Worm (Caenorhabditis elegans): ENCODE measurements around the gene Y51A2D.13.

Y51A2D.13 gene

DNA sequence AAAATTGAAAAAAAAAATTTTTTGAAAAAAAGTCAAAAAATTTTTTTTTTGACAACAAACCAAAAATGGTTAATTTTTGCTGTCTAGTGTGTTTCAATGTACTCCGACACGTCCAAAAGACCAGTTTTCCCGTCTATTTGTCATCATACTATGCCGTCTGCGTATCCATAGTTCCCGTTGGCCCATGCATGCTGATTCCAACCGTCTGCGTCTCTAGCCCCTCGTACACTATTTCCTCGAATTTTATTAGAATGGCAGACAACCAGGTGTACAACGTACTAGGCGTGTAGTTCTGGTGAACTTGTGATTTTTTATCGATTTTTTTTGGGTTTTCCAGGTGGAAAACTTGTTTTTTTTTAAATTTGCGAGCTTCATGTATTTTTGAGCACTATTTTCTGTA lies 34.9 kb upstream of the Y51A2D.13 start:
- TF ChIP-seq dmd-4 (tag; optimal IDR thresholded peaks at IDR 0.05) (no peak), zag-1 (tag; optimal IDR thresholded peaks at IDR 0.05) (no peak), ztf-1 (GFP tag; conservative IDR thresholded peaks at IDR 0.05) (no peak), ZK546.5 (tag; optimal IDR thresholded peaks at IDR 0.05) (no peak), F13H6.1 (tag; optimal IDR thresholded peaks at IDR 0.05) (peak; percentile 66), sem-4 (tag; optimal IDR thresholded peaks at IDR 0.05) (no peak), lin-11 (tag; optimal IDR thresholded peaks at IDR 0.05) (no peak), nhr-25 (tag; optimal IDR thresholded peaks at IDR 0.05) (peak; percentile 73), nhr-12 (tag; optimal IDR thresholded peaks at IDR 0.05) (no peak), elt-1 (tag; optimal IDR thresholded peaks at IDR 0.05) (no peak), lin-39 (tag; optimal IDR thresholded peaks at IDR 0.05) (no peak), sma-3 (GFP tag; optimal IDR thresholded peaks at IDR 0.05) (peak; percentile 62), aly-2 (tag; optimal IDR thresholded peaks at IDR 0.05) (no peak), nhr-21 (tag; optimal IDR thresholded peaks at IDR 0.05) (peak; percentile 57), nhr-237 (tag; optimal IDR thresholded peaks at IDR 0.05) (no peak), unc-55 (GFP tag; optimal IDR thresholded peaks at IDR 0.05) (no peak), egl-27 (tag; optimal IDR thresholded peaks at IDR 0.05) (peak; percentile 51), blmp-1 (tag; optimal IDR thresholded peaks at IDR 0.05; ENCODE audit: insufficient read depth) (peak; percentile 4), fos-1 (tag; optimal IDR thresholded peaks at IDR 0.05) (peak; percentile 83), ama-1 (optimal IDR thresholded peaks at IDR 0.05) (no peak), lsy-2 (tag; optimal IDR thresholded peaks at IDR 0.05) (peak in 1 of 2 experiments; percentile 53), skn-1 (tag; optimal IDR thresholded peaks at IDR 0.05) (peak; percentile 97), ceh-16 (tag; optimal IDR thresholded peaks at IDR 0.05) (no peak), crh-2 (tag; optimal IDR thresholded peaks at IDR 0.05) (peak; percentile 70), mdl-1 (tag; optimal IDR thresholded peaks at IDR 0.05) (peak in 1 of 2 experiments; percentile 35), nhr-77 (tag; optimal IDR thresholded peaks at IDR 0.05) (no peak), peb-1 (tag; optimal IDR thresholded peaks at IDR 0.05) (no peak), C34F6.9 (tag; optimal IDR thresholded peaks at IDR 0.05) (peak; percentile 54), gmeb-1 (tag; optimal IDR thresholded peaks at IDR 0.05) (peak; percentile 64), nhr-6 (tag; optimal IDR thresholded peaks at IDR 0.05) (no peak), elt-3 (tag; optimal IDR thresholded peaks at IDR 0.05) (no peak), alr-1 (tag; optimal IDR thresholded peaks at IDR 0.05) (no peak), R02D3.7 (tag; optimal IDR thresholded peaks at IDR 0.05) (no peak), nhr-23 (tag; optimal IDR thresholded peaks at IDR 0.05) (no peak), ceh-82 (tag; optimal IDR thresholded peaks at IDR 0.05) (no peak), nhr-129 (tag; optimal IDR thresholded peaks at IDR 0.05) (peak; percentile 77), ztf-4 (tag; optimal IDR thresholded peaks at IDR 0.05) (no peak), nhr-11 (tag; optimal IDR thresholded peaks at IDR 0.05) (no peak), Y55F3AM.14 (GFP tag; optimal IDR thresholded peaks at IDR 0.05) (no peak), sma-9 (GFP tag; optimal IDR thresholded peaks at IDR 0.05) (no peak), sma-9 (tag; optimal IDR thresholded peaks at IDR 0.05) (no peak), ztf-11 (tag; optimal IDR thresholded peaks at IDR 0.05) (no peak), unc-39 (tag; optimal IDR thresholded peaks at IDR 0.05) (no peak), lin-13 (GFP tag; optimal IDR thresholded peaks at IDR 0.05) (peak; percentile 21), unc-62 (GFP tag; optimal IDR thresholded peaks at IDR 0.05) (no peak), snpc-4 (tag; optimal IDR thresholded peaks at IDR 0.05) (peak; percentile 50), nhr-10 (tag; optimal IDR thresholded peaks at IDR 0.05) (no peak), mbf-1 (tag; optimal IDR thresholded peaks at IDR 0.05) (no peak), mab-5 (tag; optimal IDR thresholded peaks at IDR 0.05) (no peak)

Measured in whole organism, L2 larva.